Worm (Caenorhabditis elegans): Measurements from ENCODE around the gene srh-223.
"Not testable (repeated sequence)": the region's sequence is repeated elsewhere in the genome, so short reads cannot be mapped to it uniquely, and the experiment has no call there.

The srh-223 gene

DNA sequence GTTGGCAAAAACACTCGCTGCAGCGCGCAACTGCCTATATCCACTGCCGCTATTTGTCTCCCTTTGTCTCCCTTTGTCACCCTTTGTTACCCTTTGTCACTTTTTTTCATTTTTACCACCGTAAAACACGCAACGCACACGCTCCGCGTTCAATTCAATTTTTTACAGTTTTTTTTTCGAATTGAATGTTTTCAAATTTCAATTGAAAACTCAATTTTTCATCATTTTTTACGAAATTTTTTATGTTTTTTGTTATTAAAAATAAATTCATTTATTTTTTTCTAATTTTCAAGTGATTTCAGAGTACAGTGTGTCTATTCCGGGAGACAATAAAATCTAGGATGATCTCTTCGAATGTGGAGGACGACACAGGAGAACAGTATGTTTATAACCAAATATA is 38.7 kb upstream of the srh-223 start, which contains the start of gene Y46C8AL.11:
Gene Y46C8AL.11, plus strand, starts transcription at position 301 of the 400 bp plus-strand sequence.
- TF ChIP-seq attf-6 (GFP tag; IDR thresholded peaks at IDR 0.05) (no peak), ztf-18 (tag; optimal IDR thresholded peaks at IDR 0.05) (no peak)

DNA sequence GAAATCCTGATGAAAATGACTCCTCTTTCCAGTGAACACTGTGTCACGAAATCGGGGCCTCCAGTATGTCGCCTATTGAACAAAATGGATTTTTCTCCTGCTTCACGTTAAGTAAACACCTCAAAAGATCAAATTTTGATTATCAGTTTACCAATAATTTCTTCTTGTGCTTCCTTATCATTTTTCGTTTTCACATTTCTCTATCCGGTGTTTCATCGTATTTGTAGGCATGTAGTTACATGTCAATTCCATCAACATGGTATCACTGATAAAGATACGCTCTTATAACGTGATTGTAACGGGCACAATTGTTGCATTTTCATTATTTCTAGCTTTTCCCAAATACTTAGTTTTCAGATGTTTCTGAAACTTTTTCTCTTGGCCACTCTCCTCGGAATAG is 37.2 kb upstream of the srh-223 start, which contains the start of gene clec-72:
Gene clec-72, plus strand, starts transcription at position 358 of the 400 bp plus-strand sequence.
- TF ChIP-seq mxl-1 (tag; optimal IDR thresholded peaks at IDR 0.05) (no peak), lsy-27 (tag; optimal IDR thresholded peaks at IDR 0.05; ENCODE audit: borderline replicate concordance, insufficient read depth) (no peak), ztf-6 (GFP tag; IDR thresholded peaks at IDR 0.05) (no peak), F57C9.4 (tag; optimal IDR thresholded peaks at IDR 0.05) (no peak), lir-1 (GFP tag; conservative IDR thresholded peaks at IDR 0.05) (no peak), ztf-22 (GFP tag; optimal IDR thresholded peaks at IDR 0.05) (no peak), bed-1 (GFP tag; IDR thresholded peaks at IDR 0.05) (no peak), Y67H2A.10 (GFP tag; conservative IDR thresholded peaks at IDR 0.05) (no peak), B0019.2 (GFP tag; conservative IDR thresholded peaks at IDR 0.05) (no peak), snpc-4 (GFP tag; optimal IDR thresholded peaks at IDR 0.05) (no peak), snpc-4 (tag; optimal IDR thresholded peaks at IDR 0.05) (no peak), die-1 (tag; optimal IDR thresholded peaks at IDR 0.05) (no peak), sea-2 (GFP tag; IDR thresholded peaks at IDR 0.05) (no peak), ets-4 (GFP tag; optimal IDR thresholded peaks at IDR 0.05) (peak; percentile 62), hmg-1.2 (GFP tag; IDR thresholded peaks at IDR 0.05) (no peak), ekl-4 (GFP tag; IDR thresholded peaks at IDR 0.05) (no peak), D2030.7 (GFP tag; IDR thresholded peaks at IDR 0.05) (no peak), him-1 (tag; optimal IDR thresholded peaks at IDR 0.05) (no peak), dox-1 (GFP tag; IDR thresholded peaks at IDR 0.05) (peak; percentile 19; the same call in 1 of the 2 replicates), ztf-26 (tag; optimal IDR thresholded peaks at IDR 0.05) (no peak), ztf-28 (GFP tag; IDR thresholded peaks at IDR 0.05) (no peak), atf-7 (tag; optimal IDR thresholded peaks at IDR 0.05) (no peak), attf-3 (GFP tag; conservative IDR thresholded peaks at IDR 0.05) (no peak), T26A5.8 (tag; optimal IDR thresholded peaks at IDR 0.05) (no peak), ceh-58 (GFP tag; IDR thresholded peaks at IDR 0.05) (no peak), nhr-80 (tag; optimal IDR thresholded peaks at IDR 0.05) (peak; percentile 90), F10E7.11 (tag; optimal IDR thresholded peaks at IDR 0.05) (no peak), aptf-3 (GFP tag; IDR thresholded peaks at IDR 0.05) (no peak), unc-62 (GFP tag; optimal IDR thresholded peaks at IDR 0.05) (peak; percentile 43), hrde-1 (tag; optimal IDR thresholded peaks at IDR 0.05; ENCODE audit: borderline replicate concordance) (no peak), ceh-91 (GFP tag; IDR thresholded peaks at IDR 0.05) (no peak), F55B11.4 (tag; optimal IDR thresholded peaks at IDR 0.05; ENCODE audit: borderline replicate concordance, insufficient read depth) (no peak)

DNA sequence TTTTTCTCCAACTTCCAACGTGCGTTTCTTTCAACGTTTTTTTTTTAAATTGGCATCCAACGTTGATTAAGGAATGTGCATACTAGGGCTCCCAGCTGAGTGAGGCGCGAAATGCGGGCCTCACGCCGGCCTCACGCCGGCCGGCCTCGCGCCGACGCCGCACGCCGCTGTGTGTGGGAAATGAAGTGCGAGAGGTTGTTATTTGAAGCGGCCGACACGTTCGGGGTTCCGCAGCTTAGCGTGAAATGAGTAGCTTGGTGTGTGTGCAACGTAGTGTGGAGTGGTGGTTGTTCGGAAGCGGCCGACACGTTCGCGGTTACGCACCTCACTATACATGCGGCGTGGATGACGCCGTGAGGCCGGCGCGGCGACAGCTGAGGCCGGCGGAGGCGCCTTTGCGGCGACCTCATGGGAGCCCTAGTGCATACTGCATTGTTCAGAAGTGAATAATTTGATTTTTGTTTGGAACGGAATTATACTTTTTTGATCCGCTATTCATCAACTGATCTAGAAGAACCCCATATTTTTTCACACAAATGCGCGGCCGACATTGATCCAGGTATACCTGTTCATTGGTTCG is 34.2 kb upstream of the srh-223 start:
- TF ChIP-seq hmg-1.2 (GFP tag; IDR thresholded peaks at IDR 0.05), result peak; percentile 37
- TF ChIP-seq snpc-4 (GFP tag; optimal IDR thresholded peaks at IDR 0.05), result not testable (repeated sequence)
- peak in 1 of 4 experiments; percentile 81 for TF ChIP-seq snpc-4 (tag; optimal IDR thresholded peaks at IDR 0.05)
- peak; percentile 86 for TF ChIP-seq zfh-2 (GFP tag; conservative IDR thresholded peaks at IDR 0.05)
- TF ChIP-seq ztf-28 (GFP tag; IDR thresholded peaks at IDR 0.05), result 0 out of 2 replicates have a peak, but pooled peaks have one; percentile 33
- peak; percentile 7; the same call in 1 of the 2 replicates for TF ChIP-seq dox-1 (GFP tag; IDR thresholded peaks at IDR 0.05)
- TF ChIP-seq egrh-3 (GFP tag; IDR thresholded peaks at IDR 0.05), result peak; percentile 74; the same call in 1 of the 2 replicates
